Worm (Caenorhabditis elegans): Measurements from ENCODE around the gene math-5.

DNA sequence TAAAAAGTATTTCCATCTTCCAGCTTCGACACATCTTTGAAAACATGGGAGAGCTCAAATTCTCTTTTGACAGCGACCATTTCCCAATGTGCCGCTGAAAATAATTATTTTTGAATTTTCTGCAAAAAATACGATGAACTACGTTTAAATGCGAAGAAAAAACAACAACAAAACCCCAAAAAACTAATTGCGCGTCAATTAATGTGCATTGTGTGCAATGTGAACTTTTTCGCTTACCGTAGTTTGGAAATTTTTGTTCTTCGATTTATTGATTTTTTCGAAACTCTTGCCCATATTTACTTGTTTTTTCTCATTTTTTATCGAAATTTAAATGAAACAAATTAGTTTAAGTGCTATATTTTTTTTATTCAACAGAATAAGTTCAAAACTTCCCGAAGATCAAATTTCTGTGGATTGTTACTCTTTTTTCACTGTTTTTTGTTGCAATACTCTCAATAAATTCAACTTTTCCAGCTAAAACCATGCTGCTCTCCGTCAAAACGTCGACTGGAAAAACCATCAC is 40.1 kb upstream of the math-5 start, which contains the start of the genes bath-2 and F52C6.4:
- no peak for TF ChIP-seq snpc-3.4 (tag; optimal IDR thresholded peaks at IDR 0.05)
- TF ChIP-seq nfya-2 (GFP tag; IDR thresholded peaks at IDR 0.05), result no peak
- no peak for TF ChIP-seq snpc-4 (GFP tag; optimal IDR thresholded peaks at IDR 0.05)
- TF ChIP-seq snpc-4 (tag; optimal IDR thresholded peaks at IDR 0.05), result no peak
- TF ChIP-seq sea-2 (GFP tag; IDR thresholded peaks at IDR 0.05), result no peak
- TF ChIP-seq sptf-2 (GFP tag; optimal IDR thresholded peaks at IDR 0.05), result no peak
- TF ChIP-seq ama-1 (optimal IDR thresholded peaks at IDR 0.05), result no peak
- TF ChIP-seq ama-1 (GFP tag; optimal IDR thresholded peaks at IDR 0.05), result no peak
- no peak for TF ChIP-seq snpc-1.3 (tag; optimal IDR thresholded peaks at IDR 0.05; ENCODE audit: insufficient read depth)
- no peak for TF ChIP-seq let-526 (GFP tag; IDR thresholded peaks at IDR 0.05)
